Worm (Caenorhabditis elegans): Measurements from ENCODE around the gene F35F10.14.

ce11 chrV:3352925-3353324 is 33.0 kb upstream of the F35F10.14 start, which contains the start of gene C17B7.12:
- TF ChIP-seq snpc-4 (tag; optimal IDR thresholded peaks at IDR 0.05) (no peak), nhr-76 (tag; optimal IDR thresholded peaks at IDR 0.05) (no peak), mep-1 (tag; optimal IDR thresholded peaks at IDR 0.05) (no peak), F49E8.2 (tag; optimal IDR thresholded peaks at IDR 0.05; ENCODE audit: borderline replicate concordance) (no peak), ztf-11 (tag; optimal IDR thresholded peaks at IDR 0.05) (no peak), nhr-10 (tag; optimal IDR thresholded peaks at IDR 0.05) (no peak)
